Fruit fly (Drosophila melanogaster) S2 (cell line): Measurements from ENCODE around the gene CkIIalpha-i3.
A peak's percentile ranks its signal among the peaks of the same experiment; 100 is the strongest.

Experiments used
- CG8478 ChIP-seq: fragments of >200 bp; optimal IDR thresholded peaks from 2 replicates; lab custom pipeline; 2018
- CTCF ChIP-seq, 2 experiments: fragments of >200 bp; optimal IDR thresholded peaks; 2 replicates each; lab custom pipeline; 2018

- TF ChIP-seq CG8478 (lab: Kevin White, UChicago) (peak; percentile 71), CTCF (optimal IDR thresholded peaks at IDR 0.05; lab: Kevin White, UChicago) (peak; percentile 95 to 99)
Measured at dm6 chr3L:711839-712553, 1.6 kb upstream of the CkIIalpha-i3 start, which contains the start of gene CG13896.
